Worm (Caenorhabditis elegans) whole organism, young adult: ENCODE results near the gene C24H11.5.

Experiments
- B0261.1 ChIP-seq: sonication (generic microtip); optimal IDR thresholded peaks from 2 replicates; lab custom pipeline; 2016; ENCODE audit warnings: mild to moderate bottlenecking, missing genetic modification characterization, moderate library complexity, missing compliant biosample characterization
- D2030.7 ChIP-seq: fragments of 200-800 bp; sonication (Bioruptor generic); IDR thresholded peaks from 2 replicates; pipeline ENCODE4 v1.3.6; 2022; ENCODE audit warnings: missing genetic modification reagents, missing genetic modification characterization, missing compliant biosample characterization
- F10E7.11 ChIP-seq: sonication (generic microtip); optimal IDR thresholded peaks from 2 replicates; lab custom pipeline; 2017; ENCODE audit warnings: mild to moderate bottlenecking, missing genetic modification characterization, moderate library complexity, missing compliant biosample characterization
- F23B12.7 ChIP-seq: sonication (generic microtip); optimal IDR thresholded peaks from 2 replicates; lab custom pipeline; 2017; ENCODE audit warnings: missing genetic modification characterization, mild to moderate bottlenecking, missing compliant biosample characterization, antibody characterized with exemption, moderate library complexity; ENCODE audit not compliant: insufficient read depth
- K11D2.4 ChIP-seq: fragments of 200-800 bp; sonication (Bioruptor generic); IDR thresholded peaks from 2 replicates; pipeline ENCODE4 v1.3.6; 2022; ENCODE audit warnings: missing genetic modification reagents, missing genetic modification characterization, missing compliant biosample characterization
- K12H6.12 ChIP-seq: fragments of 200-800 bp; sonication (Bioruptor generic); optimal IDR thresholded peaks from 2 replicates; lab custom pipeline; 2018; ENCODE audit warnings: mild to moderate bottlenecking, missing genetic modification characterization, missing compliant biosample characterization
- T07F8.4 ChIP-seq: sonication (generic microtip); optimal IDR thresholded peaks from 2 replicates; lab custom pipeline; 2016; ENCODE audit warnings: mild to moderate bottlenecking, missing genetic modification characterization, moderate library complexity, missing compliant biosample characterization
- Y53G8AR.9 ChIP-seq: fragments of 200-800 bp; sonication (Bioruptor generic); conservative IDR thresholded peaks from 2 replicates; pipeline ENCODE4 v1.3.6; 2022; ENCODE audit warnings: missing genetic modification reagents, missing genetic modification characterization, missing compliant biosample characterization
- Y95B8A.8 ChIP-seq: fragments of 200-800 bp; sonication (Bioruptor generic); IDR thresholded peaks from 2 replicates; pipeline ENCODE4 v1.3.6; 2022; ENCODE audit warnings: missing genetic modification reagents, missing genetic modification characterization, missing compliant biosample characterization
- ZK185.1 ChIP-seq: sonication (generic microtip); optimal IDR thresholded peaks from 2 replicates; lab custom pipeline; 2016; ENCODE audit warnings: mild to moderate bottlenecking, missing genetic modification characterization, missing compliant biosample characterization; ENCODE audit not compliant: poor library complexity, severe bottlenecking
- akir-1 ChIP-seq: fragments of 200-800 bp; sonication (Bioruptor generic); optimal IDR thresholded peaks from 2 replicates; lab custom pipeline; 2018; ENCODE audit warnings: mild to moderate bottlenecking, missing genetic modification characterization, moderate library complexity, missing compliant biosample characterization
- aptf-2 ChIP-seq: fragments of 200-800 bp; sonication (Bioruptor generic); conservative IDR thresholded peaks from 2 replicates; pipeline ENCODE4 v1.3.6; 2022; ENCODE audit warnings: missing genetic modification reagents, missing genetic modification characterization, missing compliant biosample characterization
- athp-1 ChIP-seq: sonication (generic microtip); optimal IDR thresholded peaks from 2 replicates; lab custom pipeline; 2017; ENCODE audit warnings: mild to moderate bottlenecking, missing genetic modification characterization, missing compliant biosample characterization
- attf-5 ChIP-seq: fragments of 200-800 bp; sonication (Bioruptor generic); optimal IDR thresholded peaks from 2 replicates; lab custom pipeline; 2018; ENCODE audit warnings: mild to moderate bottlenecking, missing genetic modification characterization, missing compliant biosample characterization
- attf-6 ChIP-seq: fragments of 200-800 bp; sonication (Bioruptor generic); IDR thresholded peaks from 2 replicates; pipeline ENCODE4 v1.3.6; 2022; ENCODE audit warnings: missing genetic modification reagents, missing genetic modification characterization, missing compliant biosample characterization
- cebp-1 ChIP-seq, 2 experiments: fragments of 200-800 bp in 1 of 2; sonication (Bioruptor generic) in 1 of 2; sonication (generic microtip) in 1 of 2; IDR thresholded peaks in 1 of 2; optimal IDR thresholded peaks in 1 of 2; 2 replicates each; pipeline versions ENCODE4 v1.3.6 to Lab custom; 2017 to 2022; ENCODE audit warnings: missing compliant biosample characterization in 2 of 2, missing genetic modification characterization in 2 of 2, mild to moderate bottlenecking in 1 of 2, missing genetic modification reagents in 1 of 2, moderate library complexity in 1 of 2
- ceh-100 ChIP-seq: fragments of 200-800 bp; sonication (Bioruptor generic); IDR thresholded peaks from 2 replicates; pipeline ENCODE4 v1.3.6; 2022; ENCODE audit warnings: missing genetic modification reagents, missing genetic modification characterization, missing compliant biosample characterization
- ceh-40 ChIP-seq: fragments of 200-800 bp; sonication (Bioruptor generic); IDR thresholded peaks from 2 replicates; pipeline ENCODE4 v1.3.6; 2022; ENCODE audit warnings: missing genetic modification characterization, missing compliant biosample characterization
- ceh-91 ChIP-seq: fragments of 200-800 bp; sonication (Bioruptor generic); IDR thresholded peaks from 2 replicates; pipeline ENCODE4 v1.3.6; 2022; ENCODE audit warnings: missing genetic modification reagents, missing genetic modification characterization, missing compliant biosample characterization
- chd-7 ChIP-seq: sonication (generic microtip); optimal IDR thresholded peaks from 2 replicates; lab custom pipeline; 2016; ENCODE audit warnings: mild to moderate bottlenecking, missing genetic modification characterization, moderate library complexity, missing compliant biosample characterization
- dox-1 ChIP-seq: fragments of 200-800 bp; sonication (Bioruptor generic); IDR thresholded peaks from 2 replicates; pipeline ENCODE4 v1.3.6; 2022; ENCODE audit warnings: missing genetic modification reagents, missing genetic modification characterization, missing compliant biosample characterization
- egl-44 ChIP-seq: fragments of 200-800 bp; sonication (Bioruptor generic); IDR thresholded peaks from 2 replicates; pipeline ENCODE4 v1.3.6; 2022; ENCODE audit warnings: missing genetic modification reagents, missing genetic modification characterization, missing compliant biosample characterization
- egrh-3 ChIP-seq: fragments of 200-800 bp; sonication (Bioruptor generic); IDR thresholded peaks from 2 replicates; pipeline ENCODE4 v1.3.6; 2022; ENCODE audit warnings: missing genetic modification reagents, missing genetic modification characterization, missing compliant biosample characterization
- ets-4 ChIP-seq: fragments of 200-800 bp; sonication (Bioruptor generic); optimal IDR thresholded peaks from 2 replicates; lab custom pipeline; 2018; ENCODE audit warnings: mild to moderate bottlenecking, missing genetic modification characterization, missing compliant biosample characterization
- fkh-3 ChIP-seq: sonication (generic microtip); optimal IDR thresholded peaks from 2 replicates; lab custom pipeline; 2016; ENCODE audit warnings: mild to moderate bottlenecking, missing genetic modification characterization, missing compliant biosample characterization
- gei-17 ChIP-seq: fragments of 200-800 bp; sonication (Bioruptor generic); optimal IDR thresholded peaks from 2 replicates; lab custom pipeline; 2018; ENCODE audit warnings: mild to moderate bottlenecking, missing genetic modification characterization, missing compliant biosample characterization
- him-1 ChIP-seq: sonication (generic microtip); optimal IDR thresholded peaks from 2 replicates; lab custom pipeline; 2016; ENCODE audit warnings: missing genotype, missing genetic modification reagents, missing genetic modification characterization, missing compliant biosample characterization
- hmg-20 ChIP-seq: fragments of 200-800 bp; sonication (Bioruptor generic); IDR thresholded peaks from 2 replicates; pipeline ENCODE4 v1.3.6; 2022; ENCODE audit warnings: missing genetic modification reagents, missing genetic modification characterization, missing compliant biosample characterization
- let-526 ChIP-seq: fragments of 200-800 bp; sonication (Bioruptor generic); IDR thresholded peaks from 2 replicates; pipeline ENCODE4 v1.3.6; 2022; ENCODE audit warnings: missing genetic modification reagents, missing genetic modification characterization, missing compliant biosample characterization
- lin-26 ChIP-seq: fragments of 200-800 bp; sonication (Bioruptor generic); IDR thresholded peaks from 2 replicates; pipeline ENCODE4 v1.3.6; 2022; ENCODE audit warnings: missing genetic modification reagents, missing genetic modification characterization, missing compliant biosample characterization
- lin-40 ChIP-seq: sonication (generic microtip); optimal IDR thresholded peaks from 2 replicates; lab custom pipeline; 2016; ENCODE audit warnings: missing genetic modification characterization, mild to moderate bottlenecking, missing compliant biosample characterization, missing genotype, missing genetic modification reagents
- lin-54 ChIP-seq: fragments of 200-800 bp; sonication (Bioruptor generic); optimal IDR thresholded peaks from 2 replicates; lab custom pipeline; 2018; ENCODE audit warnings: mild to moderate bottlenecking, missing genetic modification characterization, missing compliant biosample characterization
- madf-10 ChIP-seq: sonication (generic microtip); optimal IDR thresholded peaks from 2 replicates; lab custom pipeline; 2016; ENCODE audit warnings: mild to moderate bottlenecking, missing genetic modification characterization, missing compliant biosample characterization
- madf-3 ChIP-seq: fragments of 200-800 bp; sonication (Bioruptor generic); IDR thresholded peaks from 2 replicates; pipeline ENCODE4 v1.3.6; 2022; ENCODE audit warnings: missing genetic modification reagents, missing genetic modification characterization, missing compliant biosample characterization
- madf-6 ChIP-seq: fragments of 200-800 bp; sonication (Bioruptor generic); IDR thresholded peaks from 2 replicates; pipeline ENCODE4 v1.3.6; 2022; ENCODE audit warnings: missing genetic modification reagents, missing genetic modification characterization, missing compliant biosample characterization
- madf-8 ChIP-seq: fragments of 200-800 bp; sonication (Bioruptor generic); conservative IDR thresholded peaks from 2 replicates; pipeline ENCODE4 v1.3.6; 2022; ENCODE audit warnings: missing genetic modification reagents, missing genetic modification characterization, missing compliant biosample characterization
- mcd-1 ChIP-seq: fragments of 200-800 bp; sonication (Bioruptor generic); IDR thresholded peaks from 2 replicates; pipeline ENCODE4 v1.3.6; 2022; ENCODE audit warnings: missing genetic modification reagents, missing genetic modification characterization, missing compliant biosample characterization
- nfya-1 ChIP-seq: sonication (generic microtip); optimal IDR thresholded peaks from 2 replicates; lab custom pipeline; 2017; ENCODE audit warnings: antibody characterized with exemption, missing compliant biosample characterization, missing genetic modification characterization, borderline replicate concordance; ENCODE audit not compliant: insufficient read depth
- nfya-2 ChIP-seq: fragments of 200-800 bp; sonication (Bioruptor generic); IDR thresholded peaks from 2 replicates; pipeline ENCODE4 v1.3.6; 2022; ENCODE audit warnings: missing genetic modification reagents, missing genetic modification characterization, missing compliant biosample characterization
- nhr-80 ChIP-seq: sonication (generic microtip); optimal IDR thresholded peaks from 2 replicates; lab custom pipeline; 2016; ENCODE audit warnings: missing genetic modification characterization, missing compliant biosample characterization
- pbrm-1 ChIP-seq: fragments of 200-800 bp; sonication (Bioruptor generic); IDR thresholded peaks from 2 replicates; pipeline ENCODE4 v1.3.6; 2022; ENCODE audit warnings: missing genetic modification reagents, missing genetic modification characterization, missing compliant biosample characterization
- pha-4 ChIP-seq: fragments of 150-350 bp; sonication (generic microtip); optimal IDR thresholded peaks from 2 replicates; lab custom pipeline; 2014; ENCODE audit warnings: missing biosample characterization, missing genetic modification reagents, missing genetic modification characterization
- rcor-1 ChIP-seq: fragments of 200-800 bp; sonication (Bioruptor generic); IDR thresholded peaks from 2 replicates; pipeline ENCODE4 v1.3.6; 2022; ENCODE audit warnings: missing genetic modification reagents, missing genetic modification characterization, missing compliant biosample characterization
- repo-1 ChIP-seq: sonication (generic microtip); optimal IDR thresholded peaks from 2 replicates; lab custom pipeline; 2017; ENCODE audit warnings: mild to moderate bottlenecking, missing genetic modification characterization, missing compliant biosample characterization
- tbp1 ChIP-seq: fragments of 200-800 bp; sonication (Bioruptor generic); optimal IDR thresholded peaks from 2 replicates; lab custom pipeline; 2018; ENCODE audit warnings: mild to moderate bottlenecking, missing genetic modification characterization, missing compliant biosample characterization
- ztf-22 ChIP-seq: fragments of 200-800 bp; sonication (Bioruptor generic); optimal IDR thresholded peaks from 2 replicates; lab custom pipeline; 2018; ENCODE audit warnings: mild to moderate bottlenecking, missing genetic modification characterization, moderate library complexity, missing compliant biosample characterization
- ztf-28 ChIP-seq: fragments of 200-800 bp; sonication (Bioruptor generic); IDR thresholded peaks from 2 replicates; pipeline ENCODE4 v1.3.6; 2022; ENCODE audit warnings: missing genetic modification reagents, missing genetic modification characterization, missing compliant biosample characterization

Gene C24H11.5

ce11 chrIII:11823260-11823659 is 43.2 kb downstream of the C24H11.5 start, which contains the start of gene C18D11.3 (continued):
- peak; percentile 27 for TF ChIP-seq ets-4 (GFP tag; lab: Kevin White, UChicago)
- no peak for TF ChIP-seq ZK185.1 (tag; lab: Kevin White, UChicago)
- TF ChIP-seq attf-6: no peak
- TF ChIP-seq K12H6.12 (tag; lab: Kevin White, UChicago): peak; percentile 80
- no peak for TF ChIP-seq nfya-1 (tag; lab: Kevin White, UChicago)
- peak; percentile 32 for TF ChIP-seq athp-1
- TF ChIP-seq rcor-1: peak; percentile 19; the same call in 1 of the 2 replicates
- TF ChIP-seq cebp-1 (GFP tag; IDR thresholded peaks at IDR 0.05; lab: Robert Waterston, UW): 0 out of 2 replicates have a peak, but pooled peaks have one; percentile 42
- TF ChIP-seq cebp-1 (tag; optimal IDR thresholded peaks at IDR 0.05; lab: Kevin White, UChicago): peak; percentile 81
- no peak for TF ChIP-seq Y95B8A.8 (GFP tag; lab: Robert Waterston, UW)
- TF ChIP-seq K11D2.4 (GFP tag; lab: Robert Waterston, UW): 0 out of 2 replicates have a peak, but pooled peaks have one; percentile 56
- no peak for TF ChIP-seq T07F8.4
- TF ChIP-seq pbrm-1: peak; percentile 81
- 0 out of 2 replicates have a peak, but pooled peaks have one; percentile 19 for TF ChIP-seq hmg-20
- TF ChIP-seq madf-8 (GFP tag; lab: Robert Waterston, UW): peak; percentile 31; the same call in 1 of the 2 replicates
- no peak for TF ChIP-seq B0261.1 (tag; lab: Kevin White, UChicago)
- TF ChIP-seq F10E7.11 (tag; lab: Kevin White, UChicago): no peak
- peak; percentile 75 for TF ChIP-seq nhr-80 (tag; lab: Kevin White, UChicago)
- peak; percentile 63; the same call in 1 of the 2 replicates for TF ChIP-seq let-526 (GFP tag; lab: Robert Waterston, UW)
- peak; percentile 70; the same call in 1 of the 2 replicates for TF ChIP-seq lin-26 (GFP tag; lab: Robert Waterston, UW)
- TF ChIP-seq egrh-3: 0 out of 2 replicates have a peak, but pooled peaks have one; percentile 14
- TF ChIP-seq Y53G8AR.9 (GFP tag; lab: Robert Waterston, UW): 0 out of 2 replicates have a peak, but pooled peaks have one; percentile 48
- no peak for TF ChIP-seq nfya-2 (GFP tag; lab: Robert Waterston, UW)
- TF ChIP-seq ceh-40: no peak
- TF ChIP-seq gei-17 (GFP tag; lab: Kevin White, UChicago): no peak
- peak; percentile 93 for TF ChIP-seq dox-1 (GFP tag; lab: Robert Waterston, UW)
- TF ChIP-seq ceh-91 (GFP tag; lab: Robert Waterston, UW): peak; percentile 33; the same call in 1 of the 2 replicates
- peak; percentile 36 for TF ChIP-seq ztf-22
- no peak for TF ChIP-seq aptf-2 (GFP tag; lab: Robert Waterston, UW)
- peak; percentile 64 for TF ChIP-seq pha-4 (tag; lab: Kevin White, UChicago)
- peak; percentile 72 for TF ChIP-seq lin-40 (tag; lab: Kevin White, UChicago)
- peak; percentile 57; the same call in 1 of the 2 replicates for TF ChIP-seq madf-3 (GFP tag; lab: Robert Waterston, UW)
- TF ChIP-seq fkh-3 (tag; lab: Kevin White, UChicago): no peak
- peak; percentile 16 for TF ChIP-seq him-1 (tag; lab: Kevin White, UChicago)
- peak; percentile 15 for TF ChIP-seq madf-10
- peak; percentile 94 for TF ChIP-seq attf-5 (GFP tag; lab: Kevin White, UChicago)
- peak; percentile 67; the same call in 1 of the 2 replicates for TF ChIP-seq madf-6 (GFP tag; lab: Robert Waterston, UW)
- TF ChIP-seq ceh-100: peak; percentile 75
- TF ChIP-seq F23B12.7 (tag; lab: Kevin White, UChicago): peak; percentile 57
- TF ChIP-seq akir-1: no peak
- TF ChIP-seq lin-54: peak; percentile 71
- TF ChIP-seq egl-44 (GFP tag; lab: Robert Waterston, UW): peak; percentile 69; the same call in 1 of the 2 replicates
- TF ChIP-seq tbp1 (GFP tag; lab: Kevin White, UChicago): peak; percentile 66
- TF ChIP-seq repo-1 (tag; lab: Kevin White, UChicago): no peak
- peak; percentile 84 for TF ChIP-seq mcd-1
- TF ChIP-seq D2030.7: peak; percentile 49; the same call in 1 of the 2 replicates
- 0 out of 2 replicates have a peak, but pooled peaks have one; percentile 7 for TF ChIP-seq ztf-28 (GFP tag; lab: Robert Waterston, UW)
- no peak for TF ChIP-seq chd-7 (tag; lab: Kevin White, UChicago)
